Worm (Caenorhabditis elegans): Measurements from ENCODE around the gene lips-12.

ce11 chrII:1110901-1111300 is 3.1 kb downstream of the lips-12 start, which contains the start of gene lips-11:
- TF ChIP-seq ama-1 (optimal IDR thresholded peaks at IDR 0.05) (no peak), F13C5.2 (tag; optimal IDR thresholded peaks at IDR 0.05) (no peak), ets-7 (tag; optimal IDR thresholded peaks at IDR 0.05) (no peak), flt-1 (GFP tag; IDR thresholded peaks at IDR 0.05) (no peak), tbx-11 (GFP tag; IDR thresholded peaks at IDR 0.05) (no peak), sea-1 (GFP tag; conservative IDR thresholded peaks at IDR 0.05) (no peak), ceh-36 (tag; optimal IDR thresholded peaks at IDR 0.05) (no peak), hmbx-1 (tag; optimal IDR thresholded peaks at IDR 0.05) (no peak)

Measured in whole organism, early embryonic.